Worm (Caenorhabditis elegans) whole organism, mixed stage, embryonic: ENCODE measurements around the gene ret-1.

Source experiments
- M03D4.4 ChIP-seq: sonication (generic microtip); optimal IDR thresholded peaks from 2 replicates; lab custom pipeline; 2017; ENCODE audit warnings: mild to moderate bottlenecking, missing genetic modification characterization, missing compliant biosample characterization
- ceh-39 ChIP-seq: fragments of 150-350 bp; optimal IDR thresholded peaks from 2 replicates; lab custom pipeline; 2014; ENCODE audit warnings: missing biosample characterization, missing genetic modification characterization
- ces-1 ChIP-seq: fragments of 150-350 bp; optimal IDR thresholded peaks from 2 replicates; lab custom pipeline; 2014; ENCODE audit warnings: missing biosample characterization, missing genetic modification reagents, missing genetic modification characterization
- elt-3 ChIP-seq: fragments of 150-350 bp; optimal IDR thresholded peaks from 2 replicates; lab custom pipeline; 2014; ENCODE audit warnings: missing biosample characterization, missing genetic modification characterization
- hlh-1 ChIP-seq: fragments of 150-350 bp; optimal IDR thresholded peaks from 2 replicates; lab custom pipeline; 2014; ENCODE audit warnings: missing biosample characterization, missing genetic modification reagents, missing genetic modification characterization
- lsy-2 ChIP-seq: fragments of 150-350 bp; optimal IDR thresholded peaks from 2 replicates; lab custom pipeline; 2014; ENCODE audit warnings: missing biosample characterization, missing genetic modification characterization
- mab-5 ChIP-seq: fragments of 150-350 bp; optimal IDR thresholded peaks from 2 replicates; lab custom pipeline; 2014; ENCODE audit warnings: missing biosample characterization, missing genetic modification characterization
- mep-1 ChIP-seq: fragments of 150-350 bp; optimal IDR thresholded peaks from 2 replicates; lab custom pipeline; 2017; ENCODE audit warnings: missing biosample characterization, missing genetic modification reagents, missing genetic modification characterization, inconsistent platforms
- nhr-237 ChIP-seq: fragments of 150-350 bp; optimal IDR thresholded peaks from 2 replicates; lab custom pipeline; 2014; ENCODE audit warnings: missing biosample characterization, missing genetic modification characterization
- snpc-4 ChIP-seq: fragments of 150-350 bp; optimal IDR thresholded peaks from 2 replicates; lab custom pipeline; 2014; ENCODE audit warnings: missing biosample characterization, missing genetic modification characterization
- tbx-8 ChIP-seq: fragments of 200-800 bp; sonication (Bioruptor generic); optimal IDR thresholded peaks from 2 replicates; lab custom pipeline; 2018; ENCODE audit warnings: mild to moderate bottlenecking, missing genetic modification characterization, moderate library complexity, missing compliant biosample characterization
- ztf-11 ChIP-seq: fragments of 150-350 bp; optimal IDR thresholded peaks from 2 replicates; lab custom pipeline; 2014; ENCODE audit warnings: missing biosample characterization, missing genetic modification characterization

- TF ChIP-seq elt-3 (tag; lab: Kevin White, UChicago) (no peak), ceh-39 (tag; lab: Kevin White, UChicago) (no peak), M03D4.4 (tag; lab: Kevin White, UChicago) (no peak), snpc-4 (tag; lab: Kevin White, UChicago) (no peak), hlh-1 (no peak), mab-5 (tag; lab: Kevin White, UChicago) (no peak), tbx-8 (GFP tag; lab: Kevin White, UChicago) (no peak), mep-1 (tag; lab: Kevin White, UChicago) (no peak), ces-1 (GFP tag; lab: Kevin White, UChicago) (no peak), lsy-2 (tag; lab: Kevin White, UChicago) (no peak), nhr-237 (tag; lab: Kevin White, UChicago) (no peak), ztf-11 (no peak)
Observed at ce11 chrV:14793043-14793442, 54.2 kb downstream of the ret-1 start.
